Fruit fly (Drosophila melanogaster) whole organism, prepupa: ENCODE results near the gene betaCOP.

Experiments
- Blimp-1 ChIP-seq: fragments of 200-800 bp; sonication (Bioruptor generic); optimal IDR thresholded peaks from 3 replicates; lab custom pipeline; 2017; ENCODE audit warnings: missing biosample characterization, missing genetic modification characterization, mild to moderate bottlenecking, moderate library complexity, missing genetic modification reagents
- CG10631 ChIP-seq: fragments of 200-800 bp; sonication (Bioruptor generic); optimal IDR thresholded peaks from 2 replicates; lab custom pipeline; 2016; ENCODE audit warnings: missing biosample characterization, missing genetic modification characterization
- CG10669 ChIP-seq: fragments of 200-800 bp; sonication (Bioruptor generic); optimal IDR thresholded peaks from 3 replicates; lab custom pipeline; 2018; ENCODE audit warnings: missing biosample characterization, mild to moderate bottlenecking, missing genetic modification characterization, moderate library complexity
- CG11294 ChIP-seq: fragments of 200-800 bp; sonication (Bioruptor generic); IDR thresholded peaks from 2 replicates; pipeline ENCODE4 v1.3.6; 2022; ENCODE audit warnings: missing biosample characterization, missing genetic modification characterization
- CG11762 ChIP-seq: fragments of 200-800 bp; sonication (Bioruptor generic); optimal IDR thresholded peaks from 3 replicates; lab custom pipeline; 2016; ENCODE audit warnings: missing biosample characterization, missing genetic modification characterization; ENCODE audit not compliant: insufficient read depth
- CG11902 ChIP-seq: fragments of 200-800 bp; sonication (Bioruptor generic); optimal IDR thresholded peaks from 3 replicates; lab custom pipeline; 2016; ENCODE audit warnings: missing biosample characterization, missing genetic modification characterization
- CG15336 ChIP-seq: fragments of 200-800 bp; sonication (Bioruptor generic); IDR thresholded peaks from 2 replicates; pipeline ENCODE4 v1.3.6; 2022; ENCODE audit warnings: missing biosample characterization, missing genetic modification characterization
- CG1621 ChIP-seq: fragments of 200-800 bp; sonication (Bioruptor generic); optimal IDR thresholded peaks from 3 replicates; lab custom pipeline; 2018; ENCODE audit warnings: missing biosample characterization, mild to moderate bottlenecking, missing genetic modification characterization
- CG16779 ChIP-seq: fragments of 200-800 bp; sonication (Bioruptor generic); optimal IDR thresholded peaks from 3 replicates; lab custom pipeline; 2017; ENCODE audit warnings: missing biosample characterization, mild to moderate bottlenecking, missing genetic modification characterization
- CG3032 ChIP-seq: fragments of 200-800 bp; optimal IDR thresholded peaks from 2 replicates; lab custom pipeline; 2019; ENCODE audit warnings: missing biosample characterization, mild to moderate bottlenecking, missing genetic modification characterization, moderate library complexity
- CG31627 ChIP-seq: fragments of 200-800 bp; sonication (Bioruptor generic); optimal IDR thresholded peaks from 3 replicates; lab custom pipeline; 2016; ENCODE audit warnings: missing biosample characterization, missing genetic modification characterization
- CG32006 ChIP-seq: fragments of 200-800 bp; sonication (Bioruptor generic); optimal IDR thresholded peaks from 3 replicates; lab custom pipeline; 2017; ENCODE audit warnings: missing biosample characterization, mild to moderate bottlenecking, missing genetic modification characterization
- CG34406 ChIP-seq: fragments of 200-800 bp; sonication (Bioruptor generic); optimal IDR thresholded peaks from 3 replicates; lab custom pipeline; 2016; ENCODE audit warnings: missing biosample characterization, missing genetic modification characterization
- CG3919 ChIP-seq: fragments of 200-800 bp; sonication (Bioruptor generic); optimal IDR thresholded peaks from 3 replicates; lab custom pipeline; 2016; ENCODE audit warnings: missing biosample characterization, missing genetic modification characterization
- CG4318 ChIP-seq: fragments of 200-800 bp; sonication (Bioruptor generic); optimal IDR thresholded peaks from 3 replicates; lab custom pipeline; 2017; ENCODE audit warnings: missing biosample characterization, mild to moderate bottlenecking, missing genetic modification characterization
- CG6163 ChIP-seq: fragments of 200-800 bp; sonication (Bioruptor generic); IDR thresholded peaks from 3 replicates; pipeline ENCODE4 v1.3.6; 2022; ENCODE audit warnings: missing biosample characterization, missing genetic modification characterization
- CG6276 ChIP-seq: fragments of 200-800 bp; sonication (Bioruptor generic); optimal IDR thresholded peaks from 2 replicates; lab custom pipeline; 2017; ENCODE audit warnings: missing biosample characterization, mild to moderate bottlenecking, missing genetic modification characterization
- CG6808 ChIP-seq: fragments of 200-800 bp; sonication (Bioruptor generic); optimal IDR thresholded peaks from 3 replicates; lab custom pipeline; 2017; ENCODE audit warnings: missing biosample characterization, missing genetic modification characterization, mild to moderate bottlenecking, moderate library complexity, missing genetic modification reagents
- CG6854 ChIP-seq: fragments of 200-800 bp; sonication (Bioruptor generic); optimal IDR thresholded peaks from 2 replicates; lab custom pipeline; 2017; ENCODE audit warnings: missing biosample characterization, mild to moderate bottlenecking, missing genetic modification characterization
- CG8119 ChIP-seq: fragments of 200-800 bp; sonication (Bioruptor generic); IDR thresholded peaks from 3 replicates; pipeline ENCODE4 v1.3.6; 2022; ENCODE audit warnings: missing biosample characterization, missing genetic modification characterization
- CG8632 ChIP-seq: fragments of 200-800 bp; sonication (Bioruptor generic); optimal IDR thresholded peaks from 3 replicates; lab custom pipeline; 2016; ENCODE audit warnings: missing biosample characterization, missing genetic modification characterization
- CG9139 ChIP-seq: fragments of 200-800 bp; sonication (Bioruptor generic); optimal IDR thresholded peaks from 3 replicates; lab custom pipeline; 2017; ENCODE audit warnings: missing biosample characterization, mild to moderate bottlenecking, missing genetic modification characterization
- Eip78C ChIP-seq: fragments of 200-800 bp; sonication (Bioruptor generic); peaks from one replicate; lab custom pipeline; 2016; ENCODE audit warnings: missing biosample characterization, missing genetic modification characterization
- Eip93F ChIP-seq: fragments of 200-800 bp; sonication (Bioruptor generic); optimal IDR thresholded peaks from 2 replicates; lab custom pipeline; 2016; ENCODE audit warnings: missing biosample characterization, mild to moderate bottlenecking, missing genetic modification characterization
- Ets21C ChIP-seq: fragments of 200-800 bp; sonication (Bioruptor generic); optimal IDR thresholded peaks from 3 replicates; lab custom pipeline; 2016; ENCODE audit warnings: missing biosample characterization, missing genetic modification characterization
- Ets96B ChIP-seq: fragments of 200-800 bp; optimal IDR thresholded peaks from 2 replicates; lab custom pipeline; 2019; ENCODE audit warnings: missing biosample characterization, mild to moderate bottlenecking, missing genetic modification characterization, moderate library complexity
- Gug ChIP-seq: fragments of 200-800 bp; sonication (Bioruptor generic); IDR thresholded peaks from 2 replicates; pipeline ENCODE4 v1.3.6; 2022; ENCODE audit warnings: missing biosample characterization, missing genetic modification characterization
- Hr38 ChIP-seq: sonication (Bioruptor generic); optimal IDR thresholded peaks from 2 replicates; lab custom pipeline; 2016; ENCODE audit warnings: missing biosample characterization, missing genetic modification characterization
- Hr39 ChIP-seq: fragments of 200-800 bp; sonication (Bioruptor generic); optimal IDR thresholded peaks from 2 replicates; lab custom pipeline; 2016; ENCODE audit warnings: missing biosample characterization, missing genetic modification characterization
- Hr4 ChIP-seq: fragments of 200-800 bp; sonication (Bioruptor generic); optimal IDR thresholded peaks from 3 replicates; lab custom pipeline; 2016; ENCODE audit warnings: missing biosample characterization, missing genetic modification characterization
- Met ChIP-seq: fragments of 200-800 bp; sonication (Bioruptor generic); optimal IDR thresholded peaks from 3 replicates; lab custom pipeline; 2016; ENCODE audit warnings: missing biosample characterization, missing genetic modification characterization
- OdsH ChIP-seq: fragments of 200-800 bp; sonication (Bioruptor generic); optimal IDR thresholded peaks from 3 replicates; lab custom pipeline; 2016; ENCODE audit warnings: missing biosample characterization, missing genetic modification characterization
- Smox ChIP-seq: fragments of 200-800 bp; sonication (Bioruptor generic); optimal IDR thresholded peaks from 3 replicates; lab custom pipeline; 2016; ENCODE audit warnings: missing biosample characterization, missing genetic modification characterization
- Sox14 ChIP-seq: fragments of 200-800 bp; sonication (Bioruptor generic); optimal IDR thresholded peaks from 3 replicates; lab custom pipeline; 2016; ENCODE audit warnings: missing biosample characterization, missing genetic modification characterization
- Sox15 ChIP-seq: fragments of 200-800 bp; sonication (Bioruptor generic); optimal IDR thresholded peaks from 3 replicates; lab custom pipeline; 2016; ENCODE audit warnings: missing biosample characterization, missing genetic modification characterization
- achi ChIP-seq: fragments of 200-800 bp; sonication (Bioruptor generic); optimal IDR thresholded peaks from 3 replicates; lab custom pipeline; 2016; ENCODE audit warnings: missing biosample characterization, missing genetic modification characterization
- acj6 ChIP-seq: fragments of 200-800 bp; sonication (Bioruptor generic); optimal IDR thresholded peaks from 3 replicates; lab custom pipeline; 2016; ENCODE audit warnings: missing biosample characterization, missing genetic modification characterization
- cyc ChIP-seq: fragments of 200-800 bp; sonication (Bioruptor generic); optimal IDR thresholded peaks from 3 replicates; lab custom pipeline; 2016; ENCODE audit warnings: missing biosample characterization, missing genetic modification characterization
- dac ChIP-seq: fragments of 200-800 bp; sonication (Bioruptor generic); optimal IDR thresholded peaks from 2 replicates; lab custom pipeline; 2017; ENCODE audit warnings: missing biosample characterization, mild to moderate bottlenecking, missing genetic modification characterization
- dsx ChIP-seq: fragments of 200-800 bp; optimal IDR thresholded peaks from 3 replicates; lab custom pipeline; 2019; ENCODE audit warnings: missing biosample characterization, mild to moderate bottlenecking, missing genetic modification characterization, moderate library complexity; ENCODE audit not compliant: poor library complexity, severe bottlenecking
- eg ChIP-seq: fragments of 200-800 bp; sonication (Bioruptor generic); IDR thresholded peaks from 3 replicates; pipeline ENCODE4 v1.3.6; 2022; ENCODE audit warnings: missing biosample characterization, missing genetic modification characterization
- esn ChIP-seq: fragments of 200-800 bp; sonication (Bioruptor generic); optimal IDR thresholded peaks from 2 replicates; lab custom pipeline; 2016; ENCODE audit warnings: missing biosample characterization, mild to moderate bottlenecking, missing genetic modification characterization, moderate library complexity
- fd85E ChIP-seq: fragments of 200-800 bp; sonication (Bioruptor generic); optimal IDR thresholded peaks from 3 replicates; lab custom pipeline; 2016; ENCODE audit warnings: missing biosample characterization, missing genetic modification characterization
- fkh ChIP-seq: fragments of 200-800 bp; sonication (Bioruptor generic); optimal IDR thresholded peaks from 3 replicates; lab custom pipeline; 2017; ENCODE audit warnings: missing biosample characterization, mild to moderate bottlenecking, missing genetic modification characterization, moderate library complexity
- lz ChIP-seq: fragments of 200-800 bp; sonication (Bioruptor generic); optimal IDR thresholded peaks from 3 replicates; lab custom pipeline; 2016; ENCODE audit warnings: missing biosample characterization, missing genetic modification characterization
- net ChIP-seq: fragments of 200-800 bp; sonication (Bioruptor generic); optimal IDR thresholded peaks from 3 replicates; lab custom pipeline; 2016; ENCODE audit warnings: missing biosample characterization, missing genetic modification characterization
- pdm3 ChIP-seq: fragments of 200-800 bp; sonication (Bioruptor generic); optimal IDR thresholded peaks from 3 replicates; lab custom pipeline; 2016; ENCODE audit warnings: missing biosample characterization, missing genetic modification characterization
- salr ChIP-seq, 2 experiments: fragments of 200-800 bp; sonication (Bioruptor generic); optimal IDR thresholded peaks; 3 replicates each; lab custom pipeline; 2016 to 2018; ENCODE audit warnings: missing biosample characterization in 2 of 2, missing genetic modification characterization in 2 of 2, mild to moderate bottlenecking in 1 of 2
- spab ChIP-seq: fragments of 200-800 bp; sonication (Bioruptor generic); optimal IDR thresholded peaks from 2 replicates; lab custom pipeline; 2017; ENCODE audit warnings: missing biosample characterization, mild to moderate bottlenecking, missing genetic modification characterization, missing genetic modification reagents
- ss ChIP-seq, 2 experiments: fragments of 200-800 bp; sonication (Bioruptor generic); optimal IDR thresholded peaks; 2 replicates in 1 of 2; 3 replicates in 1 of 2; lab custom pipeline; 2017 to 2018; ENCODE audit warnings: mild to moderate bottlenecking in 2 of 2, missing biosample characterization in 2 of 2, missing genetic modification characterization in 2 of 2, moderate library complexity in 1 of 2
- topi ChIP-seq: fragments of 200-800 bp; sonication (Bioruptor generic); optimal IDR thresholded peaks from 3 replicates; lab custom pipeline; 2016; ENCODE audit warnings: missing biosample characterization, missing genetic modification characterization
- vri ChIP-seq: fragments of 200-800 bp; sonication (Bioruptor generic); optimal IDR thresholded peaks from 3 replicates; lab custom pipeline; 2016; ENCODE audit warnings: missing biosample characterization, mild to moderate bottlenecking, missing genetic modification characterization

The betaCOP gene

DNA sequence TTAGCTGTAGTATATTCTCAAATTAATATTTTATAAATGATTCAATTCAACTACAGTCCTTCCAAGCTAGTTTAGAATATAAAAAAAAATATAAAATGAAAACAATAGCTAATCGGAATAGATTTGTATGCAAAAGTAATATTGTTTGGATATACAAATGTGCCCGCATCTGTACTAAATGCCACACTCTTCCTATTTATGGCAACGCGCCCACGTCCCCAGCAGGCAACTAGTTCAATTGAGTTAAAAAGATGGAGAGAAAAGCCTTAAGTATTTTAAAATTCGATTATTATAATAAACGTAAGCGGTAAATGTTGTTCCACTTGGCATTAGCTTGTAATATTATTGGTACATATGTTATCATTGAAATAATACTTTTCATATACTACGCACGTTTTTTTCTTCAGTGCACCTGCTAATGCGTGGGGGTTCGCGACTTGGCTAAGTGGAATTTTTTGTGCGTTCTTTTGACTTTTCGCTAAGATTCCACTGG lies 20.6 kb upstream of the betaCOP start:
- TF ChIP-seq Smox (GFP tag; lab: Kevin White, UChicago) (no peak), Hr38 (GFP tag; lab: Kevin White, UChicago) (no peak), esn (GFP tag; lab: Kevin White, UChicago) (peak; percentile 5), achi (peak; percentile 26), Met (GFP tag; lab: Kevin White, UChicago) (peak; percentile 16), OdsH (peak; percentile 48), ss (GFP tag; optimal IDR thresholded peaks at IDR 0.05; lab: Kevin White, UChicago) (no peak), Eip93F (GFP tag; lab: Kevin White, UChicago) (no peak), salr (GFP tag; optimal IDR thresholded peaks at IDR 0.05; lab: Kevin White, UChicago) (peak in 1 of 2 experiments; percentile 66), CG6276 (peak; percentile 72), CG8119 (GFP tag; lab: Robert Waterston, UW) (peak; percentile 72), Ets96B (tag; lab: Kevin White, UChicago) (peak; percentile 33), CG10669 (GFP tag; lab: Kevin White, UChicago) (peak; percentile 9), CG32006 (GFP tag; lab: Kevin White, UChicago) (peak; percentile 85), CG6854 (no peak), dsx (GFP tag; lab: Kevin White, UChicago) (no peak), dac (GFP tag; lab: Kevin White, UChicago) (peak; percentile 55), spab (GFP tag; lab: Kevin White, UChicago) (peak; percentile 5), fkh (no peak), CG8632 (GFP tag; lab: Kevin White, UChicago) (peak; percentile 11), Sox15 (GFP tag; lab: Kevin White, UChicago) (no peak), CG15336 (GFP tag; lab: Robert Waterston, UW) (peak; percentile 80), CG11294 (GFP tag; lab: Robert Waterston, UW) (peak; percentile 22; the same call in 1 of the 2 replicates), Gug (peak; percentile 9; the same call in 1 of the 2 replicates), Eip78C (GFP tag; lab: Kevin White, UChicago) (peak; percentile 79), CG34406 (GFP tag; lab: Kevin White, UChicago) (no peak), lz (GFP tag; lab: Kevin White, UChicago) (no peak), vri (GFP tag; lab: Kevin White, UChicago) (no peak), cyc (no peak), eg (GFP tag; lab: Robert Waterston, UW) (peak; percentile 66), topi (GFP tag; lab: Kevin White, UChicago) (peak; percentile 2), net (GFP tag; lab: Kevin White, UChicago) (peak; percentile 45), Hr4 (peak; percentile 78), Sox14 (GFP tag; lab: Kevin White, UChicago) (peak; percentile 36), CG6808 (no peak), pdm3 (GFP tag; lab: Kevin White, UChicago) (peak; percentile 59), CG9139 (no peak), CG16779 (tag; lab: Kevin White, UChicago) (peak; percentile 26), acj6 (GFP tag; lab: Kevin White, UChicago) (peak; percentile 29), CG11762 (peak; percentile 25), CG11902 (GFP tag; lab: Kevin White, UChicago) (no peak), CG3919 (GFP tag; lab: Kevin White, UChicago) (peak; percentile 19), CG31627 (GFP tag; lab: Kevin White, UChicago) (no peak), Hr39 (peak; percentile 3), fd85E (GFP tag; lab: Kevin White, UChicago) (no peak), Ets21C (no peak), CG3032 (tag; lab: Kevin White, UChicago) (peak; percentile 22), CG1621 (tag; lab: Kevin White, UChicago) (no peak), CG6163 (GFP tag; lab: Robert Waterston, UW) (peak; percentile 55; the same call in 1 of the 3 replicates), CG4318 (peak; percentile 78), CG10631 (GFP tag; lab: Kevin White, UChicago) (peak; percentile 31), Blimp-1 (no peak)
